Worm (Caenorhabditis elegans) whole organism, L4/young adult: ENCODE data around the gene srd-48.

Experiments
- W03F9.2 ChIP-seq: fragments of 150-350 bp; optimal IDR thresholded peaks from 2 replicates; lab custom pipeline; 2014; ENCODE audit warnings: missing biosample characterization, missing genetic modification characterization
- him-1 ChIP-seq: sonication (generic microtip); optimal IDR thresholded peaks from 2 replicates; lab custom pipeline; 2016; ENCODE audit warnings: missing genotype, missing genetic modification reagents, missing genetic modification characterization, missing compliant biosample characterization

ce11 chrX:12360444-12360843 lies 24.5 kb downstream of the srd-48 start, which contains the start of the genes nspc-15 and F19H6.6:
- TF ChIP-seq him-1 (tag; lab: Kevin White, UChicago) (no peak), W03F9.2 (tag; lab: Kevin White, UChicago) (no peak)
